Worm (Caenorhabditis elegans) whole organism, late embryonic: Measurements from ENCODE around the gene C50F4.9.

Source experiments
- C38D4.7 ChIP-seq: fragments of 200-800 bp; sonication (Bioruptor generic); optimal IDR thresholded peaks from 2 replicates; lab custom pipeline; 2018; ENCODE audit warnings: mild to moderate bottlenecking, missing genetic modification characterization, moderate library complexity, missing compliant biosample characterization
- F13H6.1 ChIP-seq: sonication (generic microtip); optimal IDR thresholded peaks from 2 replicates; lab custom pipeline; 2016; ENCODE audit warnings: missing genetic modification characterization, missing compliant biosample characterization
- K02D7.2 ChIP-seq: sonication (generic microtip); optimal IDR thresholded peaks from 2 replicates; lab custom pipeline; 2017; ENCODE audit warnings: mild to moderate bottlenecking, missing genetic modification characterization, missing compliant biosample characterization
- T23F11.4 ChIP-seq: fragments of 200-800 bp; sonication (Bioruptor generic); optimal IDR thresholded peaks from 2 replicates; lab custom pipeline; 2018; ENCODE audit warnings: mild to moderate bottlenecking, missing genetic modification characterization, missing compliant biosample characterization
- ceh-14 ChIP-seq: sonication (generic microtip); optimal IDR thresholded peaks from 2 replicates; lab custom pipeline; 2016; ENCODE audit warnings: missing genotype, missing genetic modification characterization, missing compliant biosample characterization
- ceh-2 ChIP-seq: sonication (generic microtip); optimal IDR thresholded peaks from 2 replicates; lab custom pipeline; 2016; ENCODE audit warnings: missing genotype, missing genetic modification characterization, missing compliant biosample characterization
- ceh-22 ChIP-seq: sonication (generic microtip); optimal IDR thresholded peaks from 2 replicates; lab custom pipeline; 2017; ENCODE audit warnings: missing biosample characterization, missing genetic modification characterization
- ceh-30 ChIP-seq: fragments of 150-350 bp; optimal IDR thresholded peaks from 2 replicates; lab custom pipeline; 2014; ENCODE audit warnings: missing biosample characterization, missing genetic modification characterization
- ceh-31 ChIP-seq: sonication (generic microtip); optimal IDR thresholded peaks from 2 replicates; lab custom pipeline; 2016; ENCODE audit warnings: missing genetic modification characterization, missing compliant biosample characterization
- ceh-34 ChIP-seq: sonication (generic microtip); optimal IDR thresholded peaks from 2 replicates; lab custom pipeline; 2016; ENCODE audit warnings: mild to moderate bottlenecking, missing genetic modification characterization, missing compliant biosample characterization
- ceh-45 ChIP-seq: fragments of 200-800 bp; sonication (Bioruptor generic); IDR thresholded peaks from 2 replicates; pipeline ENCODE4 v1.3.6; 2022; ENCODE audit warnings: missing genetic modification reagents, missing genetic modification characterization, missing compliant biosample characterization
- ceh-6 ChIP-seq: fragments of 200-800 bp; sonication (Bioruptor generic); optimal IDR thresholded peaks from 2 replicates; lab custom pipeline; 2018; ENCODE audit warnings: mild to moderate bottlenecking, missing genetic modification characterization, missing compliant biosample characterization
- ceh-9 ChIP-seq: sonication (generic microtip); optimal IDR thresholded peaks from 2 replicates; lab custom pipeline; 2016; ENCODE audit warnings: mild to moderate bottlenecking, missing genetic modification characterization, inconsistent platforms, missing compliant biosample characterization
- dmd-4 ChIP-seq: sonication (generic microtip); optimal IDR thresholded peaks from 2 replicates; lab custom pipeline; 2016; ENCODE audit warnings: borderline replicate concordance, missing genetic modification characterization, missing compliant biosample characterization
- dve-1 ChIP-seq: sonication (generic microtip); optimal IDR thresholded peaks from 2 replicates; lab custom pipeline; 2017; ENCODE audit warnings: antibody characterized with exemption, mild to moderate bottlenecking, missing genetic modification characterization, missing compliant biosample characterization
- elt-2 ChIP-seq: sonication (generic microtip); optimal IDR thresholded peaks from 2 replicates; lab custom pipeline; 2016; ENCODE audit warnings: missing genetic modification reagents, missing genetic modification characterization, missing compliant biosample characterization
- elt-4 ChIP-seq: sonication (generic microtip); optimal IDR thresholded peaks from 2 replicates; lab custom pipeline; 2016; ENCODE audit warnings: missing genetic modification characterization, missing compliant biosample characterization
- ets-4 ChIP-seq: sonication (generic microtip); optimal IDR thresholded peaks from 2 replicates; lab custom pipeline; 2016; ENCODE audit warnings: missing genetic modification characterization, missing compliant biosample characterization
- fkh-10 ChIP-seq: fragments of 150-350 bp; optimal IDR thresholded peaks from 2 replicates; lab custom pipeline; 2014; ENCODE audit warnings: missing biosample characterization, missing genetic modification reagents, missing genetic modification characterization
- fkh-6 ChIP-seq: sonication (generic microtip); optimal IDR thresholded peaks from 2 replicates; lab custom pipeline; 2016; ENCODE audit warnings: missing genetic modification characterization, missing compliant biosample characterization
- hlh-13 ChIP-seq: fragments of 200-800 bp; sonication (Bioruptor generic); optimal IDR thresholded peaks from 2 replicates; lab custom pipeline; 2018; ENCODE audit warnings: mild to moderate bottlenecking, missing genetic modification characterization, missing compliant biosample characterization
- hlh-15 ChIP-seq: sonication (generic microtip); optimal IDR thresholded peaks from 2 replicates; lab custom pipeline; 2016; ENCODE audit warnings: missing genetic modification characterization, missing compliant biosample characterization
- hlh-30 ChIP-seq: sonication (generic microtip); optimal IDR thresholded peaks from 2 replicates; lab custom pipeline; 2017; ENCODE audit warnings: antibody characterized with exemption, missing genetic modification characterization, missing compliant biosample characterization; ENCODE audit not compliant: insufficient read depth
- lim-6 ChIP-seq: sonication (generic microtip); optimal IDR thresholded peaks from 2 replicates; lab custom pipeline; 2016; ENCODE audit warnings: missing genetic modification characterization, missing compliant biosample characterization
- mec-3 ChIP-seq: sonication (generic microtip); optimal IDR thresholded peaks from 2 replicates; lab custom pipeline; 2016; ENCODE audit warnings: borderline replicate concordance, missing genetic modification characterization, missing compliant biosample characterization
- nfya-1 ChIP-seq: sonication (generic microtip); optimal IDR thresholded peaks from 2 replicates; lab custom pipeline; 2017; ENCODE audit warnings: missing genetic modification characterization, mild to moderate bottlenecking, missing compliant biosample characterization, antibody characterized with exemption, moderate library complexity
- npax-4 ChIP-seq: sonication (generic microtip); optimal IDR thresholded peaks from 2 replicates; lab custom pipeline; 2016; ENCODE audit warnings: missing genetic modification characterization, missing compliant biosample characterization
- pat-9 ChIP-seq: fragments of 200-800 bp; sonication (Bioruptor generic); optimal IDR thresholded peaks from 2 replicates; lab custom pipeline; 2018; ENCODE audit warnings: mild to moderate bottlenecking, missing genetic modification characterization, moderate library complexity, missing compliant biosample characterization
- pha-2 ChIP-seq: sonication (generic microtip); optimal IDR thresholded peaks from 2 replicates; lab custom pipeline; 2017; ENCODE audit warnings: mild to moderate bottlenecking, missing genetic modification characterization, missing compliant biosample characterization
- pha-4 ChIP-seq: fragments of 150-350 bp; optimal IDR thresholded peaks from 2 replicates; lab custom pipeline; 2018; ENCODE audit warnings: missing biosample characterization, missing genetic modification reagents, missing genetic modification characterization
- pqm-1 ChIP-seq: sonication (generic microtip); optimal IDR thresholded peaks from 2 replicates; lab custom pipeline; 2016; ENCODE audit warnings: missing genetic modification characterization, missing compliant biosample characterization
- ref-2 ChIP-seq: sonication (generic microtip); optimal IDR thresholded peaks from 2 replicates; lab custom pipeline; 2016; ENCODE audit warnings: missing genetic modification characterization, missing compliant biosample characterization
- rnt-1 ChIP-seq: sonication (generic microtip); optimal IDR thresholded peaks from 2 replicates; lab custom pipeline; 2016; ENCODE audit warnings: missing genetic modification characterization, missing compliant biosample characterization
- sox-4 ChIP-seq: sonication (generic microtip); optimal IDR thresholded peaks from 2 replicates; lab custom pipeline; 2017; ENCODE audit warnings: mild to moderate bottlenecking, missing genetic modification characterization, inconsistent platforms, missing compliant biosample characterization
- tbx-2 ChIP-seq: sonication (generic microtip); optimal IDR thresholded peaks from 2 replicates; lab custom pipeline; 2016; ENCODE audit warnings: missing genetic modification characterization, missing compliant biosample characterization
- unc-3 ChIP-seq, 2 experiments: fragments of 200-800 bp in 1 of 2; sonication (Bioruptor generic) in 1 of 2; sonication (generic microtip) in 1 of 2; conservative IDR thresholded peaks in 1 of 2; optimal IDR thresholded peaks in 1 of 2; 2 replicates each; pipeline versions ENCODE4 v1.3.6 to Lab custom; 2016 to 2022; ENCODE audit warnings: missing compliant biosample characterization in 2 of 2, missing genetic modification characterization in 2 of 2, missing genetic modification reagents in 1 of 2
- unc-86 ChIP-seq: sonication (generic microtip); optimal IDR thresholded peaks from 2 replicates; lab custom pipeline; 2016; ENCODE audit warnings: missing genetic modification characterization, missing compliant biosample characterization
- zip-5 ChIP-seq: sonication (generic microtip); optimal IDR thresholded peaks from 2 replicates; lab custom pipeline; 2016; ENCODE audit warnings: missing genetic modification characterization, missing compliant biosample characterization
- ztf-16 ChIP-seq: sonication (generic microtip); optimal IDR thresholded peaks from 2 replicates; lab custom pipeline; 2017; ENCODE audit warnings: missing genetic modification characterization, missing compliant biosample characterization

The C50F4.9 gene

ce11 chrV:9544176-9544632 is 20.2 kb upstream of the C50F4.9 start, which contains the start of gene mdf-1 (continued):
- TF ChIP-seq mec-3 (no peak), C38D4.7 (GFP tag; lab: Kevin White, UChicago) (no peak), rnt-1 (tag; lab: Kevin White, UChicago) (no peak), pha-4 (tag; lab: Kevin White, UChicago) (no peak), ceh-30 (no peak), pha-2 (tag; lab: Kevin White, UChicago) (no peak), ceh-31 (tag; lab: Kevin White, UChicago) (peak; percentile 42), nfya-1 (tag; lab: Kevin White, UChicago) (peak; percentile 69), ceh-9 (tag; lab: Kevin White, UChicago) (no peak), dve-1 (tag; lab: Kevin White, UChicago) (no peak), sox-4 (tag; lab: Kevin White, UChicago) (peak; percentile 22), F13H6.1 (tag; lab: Kevin White, UChicago) (no peak), ets-4 (tag; lab: Kevin White, UChicago) (no peak), ceh-2 (tag; lab: Kevin White, UChicago) (peak; percentile 6), fkh-10 (GFP tag; lab: Kevin White, UChicago) (no peak), hlh-13 (GFP tag; lab: Kevin White, UChicago) (no peak), K02D7.2 (tag; lab: Kevin White, UChicago) (peak; percentile 16), zip-5 (tag; lab: Kevin White, UChicago) (no peak), unc-86 (tag; lab: Kevin White, UChicago) (peak; percentile 25), npax-4 (tag; lab: Kevin White, UChicago) (no peak), elt-4 (tag; lab: Kevin White, UChicago) (no peak), ceh-14 (tag; lab: Kevin White, UChicago) (peak; percentile 50), unc-3 (GFP tag; conservative IDR thresholded peaks at IDR 0.05; lab: Robert Waterston, UW) (0 out of 2 replicates have a peak, but pooled peaks have one; percentile 6), unc-3 (tag; optimal IDR thresholded peaks at IDR 0.05; lab: Kevin White, UChicago) (no peak), elt-2 (tag; lab: Kevin White, UChicago) (peak; percentile 50), dmd-4 (tag; lab: Kevin White, UChicago) (no peak), T23F11.4 (GFP tag; lab: Kevin White, UChicago) (no peak), lim-6 (tag; lab: Kevin White, UChicago) (no peak), hlh-30 (tag; lab: Kevin White, UChicago) (no peak), ceh-34 (tag; lab: Kevin White, UChicago) (peak; percentile 14), fkh-6 (tag; lab: Kevin White, UChicago) (no peak), ceh-6 (GFP tag; lab: Kevin White, UChicago) (no peak), ztf-16 (no peak)
- TF ChIP-seq, all 69 proteins: peak for 18

DNA sequence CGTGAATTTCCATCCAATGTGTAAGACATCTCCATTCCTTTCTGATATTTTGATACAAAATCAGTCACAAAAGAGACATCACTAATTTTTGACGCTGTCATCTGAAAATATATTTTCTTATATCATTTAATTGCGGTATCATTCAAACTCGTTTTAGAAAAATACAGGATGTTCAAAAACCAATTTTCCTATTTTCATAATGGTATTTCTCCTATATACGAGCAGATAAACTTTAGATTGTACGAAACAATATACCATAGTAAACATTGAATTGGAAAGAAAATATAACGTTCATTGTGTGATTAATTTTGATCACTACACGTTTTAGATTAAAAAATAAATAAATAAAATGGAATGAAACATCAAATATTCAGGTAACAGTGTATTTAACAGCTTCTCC is 17.5 kb upstream of the C50F4.9 start, which contains the start of gene C50F4.16:
Gene C50F4.16, minus strand, starts transcription at position 101 of the 400 bp plus-strand sequence.
- no peak for TF ChIP-seq ceh-45 (GFP tag; lab: Robert Waterston, UW)
- TF ChIP-seq ref-2 (tag; lab: Kevin White, UChicago) = no peak
- no peak for TF ChIP-seq tbx-2
- no peak for TF ChIP-seq pat-9 (tag; lab: Kevin White, UChicago)
- TF ChIP-seq hlh-15 (tag; lab: Kevin White, UChicago) = no peak

ce11 chrV:9539638-9540037 is 15.6 kb upstream of the C50F4.9 start, which contains the start of gene C50F4.12:
C50F4.12 (minus strand) TSS chrV:9539738.
- TF ChIP-seq ceh-31 (tag; lab: Kevin White, UChicago) (no peak), ceh-22 (tag; lab: Kevin White, UChicago) (no peak), ceh-2 (tag; lab: Kevin White, UChicago) (no peak), pqm-1 (tag; lab: Kevin White, UChicago) (no peak)
